Worm (Caenorhabditis elegans) whole organism, young adult: ENCODE measurements around the gene let-653.

Experiments used
- B0336.3 ChIP-seq: fragments of 200-800 bp; sonication (Bioruptor generic); IDR thresholded peaks from 2 replicates; pipeline ENCODE4 v1.3.6; 2022; ENCODE audit warnings: missing genetic modification characterization, missing compliant biosample characterization
- F33H1.4 ChIP-seq: fragments of 200-800 bp; sonication (Bioruptor generic); IDR thresholded peaks from 2 replicates; pipeline ENCODE4 v1.3.6; 2022; ENCODE audit warnings: missing genetic modification reagents, missing genetic modification characterization, missing compliant biosample characterization
- F57A8.1 ChIP-seq: fragments of 200-800 bp; sonication (Bioruptor generic); optimal IDR thresholded peaks from 2 replicates; lab custom pipeline; 2018; ENCODE audit warnings: mild to moderate bottlenecking, missing genetic modification characterization, moderate library complexity, missing compliant biosample characterization
- Y53G8AR.9 ChIP-seq: fragments of 200-800 bp; sonication (Bioruptor generic); conservative IDR thresholded peaks from 2 replicates; pipeline ENCODE4 v1.3.6; 2022; ENCODE audit warnings: missing genetic modification reagents, missing genetic modification characterization, missing compliant biosample characterization
- Y56A3A.18 ChIP-seq: fragments of 200-800 bp; sonication (Bioruptor generic); IDR thresholded peaks from 2 replicates; pipeline ENCODE4 v1.3.6; 2022; ENCODE audit warnings: missing genetic modification reagents, missing genetic modification characterization, missing compliant biosample characterization
- atf-7 ChIP-seq: sonication (generic microtip); optimal IDR thresholded peaks from 2 replicates; lab custom pipeline; 2017; ENCODE audit warnings: mild to moderate bottlenecking, missing genetic modification characterization, missing compliant biosample characterization
- attf-5 ChIP-seq: fragments of 200-800 bp; sonication (Bioruptor generic); optimal IDR thresholded peaks from 2 replicates; lab custom pipeline; 2018; ENCODE audit warnings: mild to moderate bottlenecking, missing genetic modification characterization, missing compliant biosample characterization
- cebp-1 ChIP-seq, 2 experiments: fragments of 200-800 bp in 1 of 2; sonication (Bioruptor generic) in 1 of 2; sonication (generic microtip) in 1 of 2; IDR thresholded peaks in 1 of 2; optimal IDR thresholded peaks in 1 of 2; 2 replicates each; pipeline versions ENCODE4 v1.3.6 to Lab custom; 2017 to 2022; ENCODE audit warnings: missing compliant biosample characterization in 2 of 2, missing genetic modification characterization in 2 of 2, mild to moderate bottlenecking in 1 of 2, missing genetic modification reagents in 1 of 2, moderate library complexity in 1 of 2
- ceh-27 ChIP-seq: fragments of 200-800 bp; sonication (Bioruptor generic); optimal IDR thresholded peaks from 2 replicates; lab custom pipeline; 2018; ENCODE audit warnings: mild to moderate bottlenecking, missing genetic modification characterization, moderate library complexity, missing compliant biosample characterization
- ceh-40 ChIP-seq: fragments of 200-800 bp; sonication (Bioruptor generic); IDR thresholded peaks from 2 replicates; pipeline ENCODE4 v1.3.6; 2022; ENCODE audit warnings: missing genetic modification characterization, missing compliant biosample characterization
- dox-1 ChIP-seq: fragments of 200-800 bp; sonication (Bioruptor generic); IDR thresholded peaks from 2 replicates; pipeline ENCODE4 v1.3.6; 2022; ENCODE audit warnings: missing genetic modification reagents, missing genetic modification characterization, missing compliant biosample characterization
- egl-44 ChIP-seq: fragments of 200-800 bp; sonication (Bioruptor generic); IDR thresholded peaks from 2 replicates; pipeline ENCODE4 v1.3.6; 2022; ENCODE audit warnings: missing genetic modification reagents, missing genetic modification characterization, missing compliant biosample characterization
- ekl-4 ChIP-seq: fragments of 200-800 bp; sonication (Bioruptor generic); IDR thresholded peaks from 2 replicates; pipeline ENCODE4 v1.3.6; 2022; ENCODE audit warnings: missing genetic modification reagents, missing genetic modification characterization, missing compliant biosample characterization
- hmg-1.2 ChIP-seq: fragments of 200-800 bp; sonication (Bioruptor generic); IDR thresholded peaks from 2 replicates; pipeline ENCODE4 v1.3.6; 2022; ENCODE audit warnings: missing genetic modification reagents, missing genetic modification characterization, missing compliant biosample characterization
- hsf-1 ChIP-seq: fragments of 200-800 bp; sonication (Bioruptor generic); IDR thresholded peaks from 2 replicates; pipeline ENCODE4 v1.3.6; 2022; ENCODE audit warnings: missing genetic modification reagents, missing genetic modification characterization, missing compliant biosample characterization
- madf-10 ChIP-seq: sonication (generic microtip); optimal IDR thresholded peaks from 2 replicates; lab custom pipeline; 2016; ENCODE audit warnings: mild to moderate bottlenecking, missing genetic modification characterization, missing compliant biosample characterization
- madf-3 ChIP-seq: fragments of 200-800 bp; sonication (Bioruptor generic); IDR thresholded peaks from 2 replicates; pipeline ENCODE4 v1.3.6; 2022; ENCODE audit warnings: missing genetic modification reagents, missing genetic modification characterization, missing compliant biosample characterization
- madf-6 ChIP-seq: fragments of 200-800 bp; sonication (Bioruptor generic); IDR thresholded peaks from 2 replicates; pipeline ENCODE4 v1.3.6; 2022; ENCODE audit warnings: missing genetic modification reagents, missing genetic modification characterization, missing compliant biosample characterization
- madf-8 ChIP-seq: fragments of 200-800 bp; sonication (Bioruptor generic); conservative IDR thresholded peaks from 2 replicates; pipeline ENCODE4 v1.3.6; 2022; ENCODE audit warnings: missing genetic modification reagents, missing genetic modification characterization, missing compliant biosample characterization
- mcd-1 ChIP-seq: fragments of 200-800 bp; sonication (Bioruptor generic); IDR thresholded peaks from 2 replicates; pipeline ENCODE4 v1.3.6; 2022; ENCODE audit warnings: missing genetic modification reagents, missing genetic modification characterization, missing compliant biosample characterization
- nhr-120 ChIP-seq: fragments of 200-800 bp; sonication (Bioruptor generic); IDR thresholded peaks from 2 replicates; pipeline ENCODE4 v1.3.6; 2022; ENCODE audit warnings: missing genetic modification characterization, missing compliant biosample characterization
- nhr-80 ChIP-seq: sonication (generic microtip); optimal IDR thresholded peaks from 2 replicates; lab custom pipeline; 2016; ENCODE audit warnings: missing genetic modification characterization, missing compliant biosample characterization
- pbrm-1 ChIP-seq: fragments of 200-800 bp; sonication (Bioruptor generic); IDR thresholded peaks from 2 replicates; pipeline ENCODE4 v1.3.6; 2022; ENCODE audit warnings: missing genetic modification reagents, missing genetic modification characterization, missing compliant biosample characterization
- pha-4 ChIP-seq: fragments of 150-350 bp; sonication (generic microtip); optimal IDR thresholded peaks from 2 replicates; lab custom pipeline; 2014; ENCODE audit warnings: missing biosample characterization, missing genetic modification reagents, missing genetic modification characterization
- repo-1 ChIP-seq: sonication (generic microtip); optimal IDR thresholded peaks from 2 replicates; lab custom pipeline; 2017; ENCODE audit warnings: mild to moderate bottlenecking, missing genetic modification characterization, missing compliant biosample characterization
- snpc-3.4 ChIP-seq: sonication (generic microtip); optimal IDR thresholded peaks from 2 replicates; lab custom pipeline; 2017; ENCODE audit warnings: missing genetic modification characterization, mild to moderate bottlenecking, missing compliant biosample characterization, antibody characterized with exemption, moderate library complexity, missing genotype, missing genetic modification reagents
- snpc-4 ChIP-seq, 5 experiments: fragments of 150-350 bp in 1 of 5; sonication (generic microtip) in 4 of 5; optimal IDR thresholded peaks; 2 replicates each; lab custom pipeline; 2014 to 2018; ENCODE audit warnings: missing genetic modification characterization in 5 of 5, missing biosample characterization in 3 of 5, antibody characterized with exemption in 2 of 5, mild to moderate bottlenecking in 2 of 5, missing compliant biosample characterization in 2 of 5, missing genotype in 2 of 5, moderate library complexity in 2 of 5, missing genetic modification reagents in 1 of 5
- unc-62 ChIP-seq: fragments of 150-350 bp; optimal IDR thresholded peaks from 2 replicates; lab custom pipeline; 2014; ENCODE audit warnings: missing biosample characterization, missing genetic modification reagents, missing genetic modification characterization
- ztf-22 ChIP-seq: fragments of 200-800 bp; sonication (Bioruptor generic); optimal IDR thresholded peaks from 2 replicates; lab custom pipeline; 2018; ENCODE audit warnings: mild to moderate bottlenecking, missing genetic modification characterization, moderate library complexity, missing compliant biosample characterization

The let-653 gene

DNA sequence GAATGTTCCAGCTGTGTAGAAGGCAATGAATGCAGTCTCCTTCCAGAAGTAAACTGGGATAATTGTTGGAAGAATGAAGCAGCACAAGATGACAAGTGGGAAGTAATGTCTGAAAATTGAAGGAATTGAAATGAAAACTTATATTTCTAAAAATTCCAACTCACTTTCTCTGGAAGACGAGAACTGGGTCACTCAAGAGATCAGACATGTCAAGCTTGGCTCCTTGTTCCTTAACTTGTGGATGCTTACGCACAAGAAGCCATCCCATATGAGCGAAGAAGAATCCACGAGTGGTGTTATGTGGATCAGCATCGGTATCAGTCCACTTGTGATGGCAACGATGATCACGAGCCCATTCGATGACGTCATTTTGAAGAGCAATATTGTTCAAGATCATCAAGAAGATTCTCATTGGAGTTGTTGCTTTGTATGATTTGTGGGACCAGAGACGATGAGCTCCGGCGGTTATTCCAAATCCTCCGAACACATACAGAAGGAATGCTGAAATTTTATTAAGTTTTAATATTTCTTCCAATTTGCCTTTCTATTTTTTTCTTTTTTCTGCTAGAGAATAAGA is 28.9 kb downstream of the let-653 start (continued):
- no peak; the same call in 1 of the 2 replicates for TF ChIP-seq Y56A3A.18 (GFP tag; lab: Robert Waterston, UW)
- TF ChIP-seq madf-8 (GFP tag; lab: Robert Waterston, UW): no peak

DNA sequence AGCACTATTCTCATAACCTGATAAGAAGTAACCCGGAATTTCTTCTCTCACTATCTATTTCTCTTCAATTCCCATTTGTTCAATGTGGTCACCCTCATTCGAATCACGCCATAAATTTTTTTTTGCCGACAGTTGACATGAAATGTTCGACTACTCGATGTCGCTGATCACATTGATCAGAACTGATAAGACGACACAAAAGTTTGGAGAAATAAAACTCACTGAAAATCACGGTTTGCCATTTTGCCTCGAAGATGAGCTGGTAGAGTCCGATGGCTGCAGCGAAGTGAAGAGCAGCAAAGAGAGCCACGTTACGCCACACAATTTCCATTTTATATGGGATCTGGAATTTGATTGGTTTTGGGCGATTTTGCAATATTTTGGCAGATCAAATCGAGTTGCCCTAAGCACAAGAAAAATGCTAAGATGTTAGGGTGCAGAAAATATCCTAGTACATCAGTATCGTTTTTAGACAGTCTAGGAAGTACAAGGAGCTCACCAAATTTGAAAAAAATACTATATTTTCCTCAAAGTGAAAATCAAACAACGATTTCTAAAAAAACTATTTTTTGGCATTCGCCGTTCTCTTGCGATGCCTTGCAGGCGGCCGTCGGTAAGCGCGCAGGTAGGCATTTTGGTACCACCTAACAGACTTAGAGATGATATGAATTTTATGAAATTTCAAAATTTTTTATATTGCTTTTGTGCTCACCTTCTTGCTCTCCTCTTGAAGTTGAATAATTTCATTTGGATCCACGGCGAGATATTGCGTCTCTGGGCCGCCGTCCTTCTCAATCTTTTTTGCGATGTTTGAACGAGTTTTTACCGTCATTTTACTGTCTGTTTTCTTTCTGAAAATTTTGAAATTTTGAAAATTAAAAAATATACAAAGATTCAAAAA is 29.7 kb downstream of the let-653 start, which contains the start of gene fat-6:
Gene fat-6, minus strand, starts transcription at position 851 of the 901 bp plus-strand sequence.
- TF ChIP-seq nhr-120 (GFP tag; lab: Robert Waterston, UW) (no peak), ztf-22 (GFP tag; lab: Kevin White, UChicago) (no peak), F57A8.1 (GFP tag; lab: Kevin White, UChicago) (no peak), F33H1.4 (GFP tag; lab: Robert Waterston, UW) (peak; percentile 8; the same call in 1 of the 2 replicates), B0336.3 (peak; percentile 33; the same call in 1 of the 2 replicates), pbrm-1 (GFP tag; lab: Robert Waterston, UW) (peak; percentile 44; the same call in 1 of the 2 replicates), madf-3 (GFP tag; lab: Robert Waterston, UW) (0 out of 2 replicates have a peak, but pooled peaks have one; percentile 65), mcd-1 (GFP tag; lab: Robert Waterston, UW) (peak; percentile 11; the same call in 1 of the 2 replicates), cebp-1 (GFP tag; IDR thresholded peaks at IDR 0.05; lab: Robert Waterston, UW) (no peak), cebp-1 (tag; optimal IDR thresholded peaks at IDR 0.05; lab: Kevin White, UChicago) (peak; percentile 20), nhr-80 (tag; lab: Kevin White, UChicago) (peak; percentile 43), ceh-40 (GFP tag; lab: Robert Waterston, UW) (no peak), dox-1 (GFP tag; lab: Robert Waterston, UW) (0 out of 2 replicates have a peak, but pooled peaks have one; percentile 14), Y53G8AR.9 (GFP tag; lab: Robert Waterston, UW) (peak; percentile 58; the same call in 1 of the 2 replicates), pha-4 (tag; lab: Kevin White, UChicago) (no peak), ekl-4 (GFP tag; lab: Robert Waterston, UW) (0 out of 2 replicates have a peak, but pooled peaks have one; percentile 30), repo-1 (tag; lab: Kevin White, UChicago) (peak; percentile 75), atf-7 (tag; lab: Kevin White, UChicago) (peak; percentile 8), madf-6 (GFP tag; lab: Robert Waterston, UW) (0 out of 2 replicates have a peak, but pooled peaks have one; percentile 11)

DNA sequence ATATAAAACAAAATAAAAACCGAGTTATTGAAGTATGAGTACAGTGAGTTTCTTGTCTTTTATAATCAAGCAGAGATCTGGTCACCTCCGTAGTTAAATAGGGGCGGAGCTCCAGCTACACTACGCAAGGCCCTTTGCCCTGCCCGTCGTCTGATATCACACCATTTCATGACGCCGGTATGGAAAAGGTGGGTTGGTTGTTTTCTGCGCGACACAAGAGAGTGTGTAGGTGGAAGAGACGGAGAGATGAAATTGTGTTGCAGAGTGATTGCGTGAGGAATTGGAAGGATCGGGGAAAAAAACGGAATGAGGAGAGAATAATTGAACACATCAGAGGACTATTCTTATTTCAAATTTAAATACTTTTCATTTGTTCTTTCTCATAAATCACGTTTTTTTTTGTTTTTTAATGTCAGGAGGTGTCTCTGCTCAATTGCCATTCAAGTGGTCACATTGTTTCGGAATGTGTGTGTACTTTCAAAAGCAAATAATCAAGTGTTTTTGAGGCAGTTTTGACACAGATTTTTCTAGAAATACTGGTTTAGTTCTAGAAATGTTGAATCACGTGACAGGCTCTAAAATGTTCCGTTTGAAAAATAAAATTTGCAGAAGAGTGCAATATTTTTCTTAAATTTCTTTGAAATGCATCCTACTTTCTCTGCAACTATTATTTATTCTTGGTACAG is 30.5 kb downstream of the let-653 start, which contains the start of gene ZK822.9:
Gene ZK822.9, plus strand, starts transcription at position 180 of the 686 bp plus-strand sequence.
- no peak for TF ChIP-seq pha-4 (tag; lab: Kevin White, UChicago)
- peak; percentile 63 for TF ChIP-seq hmg-1.2
- TF ChIP-seq unc-62 (GFP tag; lab: Kevin White, UChicago): peak; percentile 9
- TF ChIP-seq attf-5 (GFP tag; lab: Kevin White, UChicago): no peak
- TF ChIP-seq hsf-1: peak; percentile 79
- TF ChIP-seq egl-44 (GFP tag; lab: Robert Waterston, UW): 0 out of 2 replicates have a peak, but pooled peaks have one; percentile 8
- TF ChIP-seq snpc-4 (GFP tag; optimal IDR thresholded peaks at IDR 0.05; lab: Kevin White, UChicago): no peak
- TF ChIP-seq snpc-4 (tag; optimal IDR thresholded peaks at IDR 0.05; lab: Kevin White, UChicago): peak in 1 of 4 experiments; percentile 6
- TF ChIP-seq nhr-80 (tag; lab: Kevin White, UChicago): peak; percentile 65
- peak; percentile 35 for TF ChIP-seq ceh-27
- peak; percentile 16 for TF ChIP-seq snpc-3.4 (tag; lab: Kevin White, UChicago)
- no peak for TF ChIP-seq madf-10
- TF ChIP-seq Y53G8AR.9 (GFP tag; lab: Robert Waterston, UW): 0 out of 2 replicates have a peak, but pooled peaks have one; percentile 17
